Worm (Caenorhabditis elegans) whole organism, L3 larva: Measurements from ENCODE around the gene Y26E6A.2.

Experiments used
- R02D3.7 ChIP-seq: fragments of 150-350 bp; optimal IDR thresholded peaks from 2 replicates; lab custom pipeline; 2014; ENCODE audit warnings: missing biosample characterization, missing genetic modification characterization
- ZK546.5 ChIP-seq: sonication (generic microtip); optimal IDR thresholded peaks from 2 replicates; lab custom pipeline; 2017; ENCODE audit warnings: missing biosample characterization, missing genetic modification characterization
- ceh-16 ChIP-seq: sonication (generic microtip); optimal IDR thresholded peaks from 2 replicates; lab custom pipeline; 2017; ENCODE audit warnings: missing biosample characterization, missing genetic modification characterization
- ceh-28 ChIP-seq: fragments of 150-350 bp; optimal IDR thresholded peaks from 2 replicates; lab custom pipeline; 2014; ENCODE audit warnings: missing biosample characterization, missing genetic modification reagents, missing genetic modification characterization
- ceh-9 ChIP-seq: sonication (generic microtip); optimal IDR thresholded peaks from 2 replicates; lab custom pipeline; 2018; ENCODE audit warnings: missing biosample characterization, missing genetic modification characterization
- egl-5 ChIP-seq: fragments of 150-350 bp; optimal IDR thresholded peaks from 2 replicates; lab custom pipeline; 2017; ENCODE audit warnings: missing biosample characterization, missing genetic modification reagents, missing genetic modification characterization, inconsistent platforms
- elt-2 ChIP-seq: sonication (generic microtip); optimal IDR thresholded peaks from 2 replicates; lab custom pipeline; 2016; ENCODE audit warnings: missing genetic modification reagents, mild to moderate bottlenecking, missing genetic modification characterization, missing compliant biosample characterization
- elt-3 ChIP-seq, 3 experiments: fragments of 150-350 bp in 1 of 3; sonication (generic microtip) in 2 of 3; optimal IDR thresholded peaks; 2 replicates in 2 of 3; 4 replicates in 1 of 3; lab custom pipeline; 2014 to 2017; ENCODE audit warnings: missing biosample characterization in 3 of 3, missing genetic modification characterization in 3 of 3
- eor-1 ChIP-seq, 2 experiments: fragments of 150-350 bp; optimal IDR thresholded peaks; 2 replicates each; lab custom pipeline; 2014 to 2018; ENCODE audit warnings: missing biosample characterization in 2 of 2, missing genetic modification characterization in 2 of 2
- fkh-10 ChIP-seq: sonication (generic microtip); optimal IDR thresholded peaks from 2 replicates; lab custom pipeline; 2017; ENCODE audit warnings: missing biosample characterization, missing genetic modification reagents, missing genetic modification characterization
- fkh-2 ChIP-seq: fragments of 150-350 bp; optimal IDR thresholded peaks from 2 replicates; lab custom pipeline; 2014; ENCODE audit warnings: missing biosample characterization, missing genetic modification reagents, missing genetic modification characterization
- fos-1 ChIP-seq: fragments of 150-350 bp; optimal IDR thresholded peaks from 2 replicates; lab custom pipeline; 2014; ENCODE audit warnings: missing biosample characterization, missing genetic modification characterization
- hmg-11 ChIP-seq: sonication (generic microtip); optimal IDR thresholded peaks from 2 replicates; lab custom pipeline; 2016; ENCODE audit warnings: missing genetic modification characterization, missing compliant biosample characterization
- jun-1 ChIP-seq: fragments of 150-350 bp; optimal IDR thresholded peaks from 2 replicates; lab custom pipeline; 2014; ENCODE audit warnings: missing biosample characterization, missing genetic modification reagents, missing genetic modification characterization
- lin-15B ChIP-seq: fragments of 150-350 bp; optimal IDR thresholded peaks from 2 replicates; lab custom pipeline; 2014; ENCODE audit warnings: missing biosample characterization, missing genetic modification characterization
- lsy-12 ChIP-seq: sonication (generic microtip); optimal IDR thresholded peaks from 2 replicates; lab custom pipeline; 2016; ENCODE audit warnings: mild to moderate bottlenecking, missing genetic modification characterization, missing compliant biosample characterization
- nfya-1 ChIP-seq: sonication (generic microtip); optimal IDR thresholded peaks from 2 replicates; lab custom pipeline; 2017; ENCODE audit warnings: missing genetic modification characterization, mild to moderate bottlenecking, missing compliant biosample characterization, antibody characterized with exemption, moderate library complexity; ENCODE audit not compliant: insufficient read depth
- nhr-12 ChIP-seq: fragments of 150-350 bp; optimal IDR thresholded peaks from 2 replicates; lab custom pipeline; 2014; ENCODE audit warnings: missing biosample characterization, missing genetic modification characterization
- nhr-23 ChIP-seq: fragments of 150-350 bp; optimal IDR thresholded peaks from 2 replicates; lab custom pipeline; 2014; ENCODE audit warnings: missing biosample characterization, missing genetic modification reagents, missing genetic modification characterization
- nhr-237 ChIP-seq: fragments of 150-350 bp; optimal IDR thresholded peaks from 2 replicates; lab custom pipeline; 2014; ENCODE audit warnings: missing biosample characterization, missing genetic modification characterization
- nhr-25 ChIP-seq: sonication (generic microtip); optimal IDR thresholded peaks from 2 replicates; lab custom pipeline; 2017; ENCODE audit warnings: missing biosample characterization, missing genetic modification characterization
- nhr-28 ChIP-seq: fragments of 150-350 bp; optimal IDR thresholded peaks from 2 replicates; lab custom pipeline; 2014; ENCODE audit warnings: missing biosample characterization, missing genetic modification characterization
- nhr-43 ChIP-seq: sonication (generic microtip); optimal IDR thresholded peaks from 2 replicates; lab custom pipeline; 2016; ENCODE audit warnings: mild to moderate bottlenecking, missing genetic modification characterization, missing compliant biosample characterization; ENCODE audit not compliant: poor library complexity, severe bottlenecking
- nhr-67 ChIP-seq: fragments of 150-350 bp; optimal IDR thresholded peaks from 2 replicates; lab custom pipeline; 2014; ENCODE audit warnings: missing biosample characterization, missing genetic modification characterization
- nhr-76 ChIP-seq: fragments of 150-350 bp; sonication (generic microtip); optimal IDR thresholded peaks from 5 replicates; lab custom pipeline; 2014; ENCODE audit warnings: missing biosample characterization, missing genetic modification characterization
- nhr-77 ChIP-seq: fragments of 150-350 bp; optimal IDR thresholded peaks from 2 replicates; lab custom pipeline; 2014; ENCODE audit warnings: missing biosample characterization, missing genetic modification characterization
- pha-4 ChIP-seq: fragments of 150-350 bp; optimal IDR thresholded peaks from 2 replicates; lab custom pipeline; 2014; ENCODE audit warnings: missing biosample characterization, missing genetic modification reagents, missing genetic modification characterization
- pqm-1 ChIP-seq: fragments of 150-350 bp; optimal IDR thresholded peaks from 2 replicates; lab custom pipeline; 2017; ENCODE audit warnings: missing biosample characterization, missing genetic modification characterization, inconsistent platforms
- snpc-4 ChIP-seq: fragments of 150-350 bp; optimal IDR thresholded peaks from 2 replicates; lab custom pipeline; 2014; ENCODE audit warnings: missing biosample characterization, missing genetic modification characterization
- tbx-2 ChIP-seq: sonication (generic microtip); optimal IDR thresholded peaks from 2 replicates; lab custom pipeline; 2016; ENCODE audit warnings: mild to moderate bottlenecking, missing genetic modification characterization, missing compliant biosample characterization
- unc-39 ChIP-seq: sonication (generic microtip); optimal IDR thresholded peaks from 4 replicates; lab custom pipeline; 2017; ENCODE audit warnings: missing biosample characterization, missing genetic modification characterization
- ztf-11 ChIP-seq: fragments of 150-350 bp; optimal IDR thresholded peaks from 2 replicates; lab custom pipeline; 2014; ENCODE audit warnings: missing biosample characterization, missing genetic modification characterization

The Y26E6A.2 gene

ce11 chrX:13914289-13914688, at the start of gene Y26E6A.2:
Gene Y26E6A.2 (minus strand): TSS chrX:13914389.
- peak; percentile 35 for TF ChIP-seq hmg-11
- no peak for TF ChIP-seq ZK546.5 (tag; lab: Kevin White, UChicago)

ce11 chrX:13963203-13963602, 49.0 kb upstream of the Y26E6A.2 start, which contains the start of gene F48F7.3:
Gene F48F7.3 (plus strand): TSS chrX:13963503.
- TF ChIP-seq fkh-10 (no peak), pqm-1 (no peak), nhr-28 (no peak), ceh-16 (tag; lab: Kevin White, UChicago) (no peak), fkh-2 (tag; lab: Kevin White, UChicago) (no peak), nhr-77 (tag; lab: Kevin White, UChicago) (no peak), nhr-76 (tag; lab: Kevin White, UChicago) (no peak), ceh-9 (tag; lab: Kevin White, UChicago) (no peak), elt-3 (tag; optimal IDR thresholded peaks at IDR 0.05; lab: Kevin White, UChicago) (no peak), lsy-12 (no peak), ztf-11 (tag; lab: Kevin White, UChicago) (no peak), elt-2 (tag; lab: Kevin White, UChicago) (no peak), unc-39 (tag; lab: Kevin White, UChicago) (no peak), lin-15B (tag; lab: Kevin White, UChicago) (no peak), pha-4 (no peak)

ce11 chrX:13959849-13960248, 45.7 kb upstream of the Y26E6A.2 start, which contains the start of gene syx-2:
Gene syx-2 (plus strand): TSS chrX:13960149.
- no peak for TF ChIP-seq eor-1 (tag; optimal IDR thresholded peaks at IDR 0.05; lab: Kevin White, UChicago)
- TF ChIP-seq pha-4, result peak; percentile 57
- TF ChIP-seq, all 47 proteins: peak for 1

ce11 chrX:13959383-13959782, 45.2 kb upstream of the Y26E6A.2 start:
- peak; percentile 54 for TF ChIP-seq pqm-1
- no peak for TF ChIP-seq unc-39 (tag; lab: Kevin White, UChicago)
- TF ChIP-seq jun-1, result no peak
- TF ChIP-seq elt-2 (tag; lab: Kevin White, UChicago), result peak; percentile 44

ce11 chrX:13958451-13958850, 44.3 kb upstream of the Y26E6A.2 start:
- TF ChIP-seq pha-4, result peak; percentile 90
- TF ChIP-seq nhr-77 (tag; lab: Kevin White, UChicago), result no peak

- no peak for TF ChIP-seq tbx-2 (tag; lab: Kevin White, UChicago)
- no peak for TF ChIP-seq elt-3 (tag; optimal IDR thresholded peaks at IDR 0.05; lab: Kevin White, UChicago)
- TF ChIP-seq nhr-12 (tag; lab: Kevin White, UChicago), result no peak
- no peak for TF ChIP-seq nhr-67 (tag; lab: Kevin White, UChicago)
- no peak for TF ChIP-seq nhr-237 (tag; lab: Kevin White, UChicago)
- no peak for TF ChIP-seq snpc-4 (tag; lab: Kevin White, UChicago)
- TF ChIP-seq nhr-43, result no peak
- no peak for TF ChIP-seq nhr-23
- no peak for TF ChIP-seq fkh-2 (tag; lab: Kevin White, UChicago)
- no peak for TF ChIP-seq ceh-28 (tag; lab: Kevin White, UChicago)
- TF ChIP-seq nhr-77 (tag; lab: Kevin White, UChicago), result no peak
Observed at ce11 chrX:13952347-13952746, 38.2 kb upstream of the Y26E6A.2 start.

- peak; percentile 26 for TF ChIP-seq pqm-1
- TF ChIP-seq nfya-1 (tag; lab: Kevin White, UChicago), result peak; percentile 44
- peak; percentile 71 for TF ChIP-seq pha-4
- no peak for TF ChIP-seq unc-39 (tag; lab: Kevin White, UChicago)
- TF ChIP-seq fkh-10, result no peak
- no peak for TF ChIP-seq R02D3.7 (tag; lab: Kevin White, UChicago)
- TF ChIP-seq fkh-2 (tag; lab: Kevin White, UChicago), result no peak
- TF ChIP-seq snpc-4 (tag; lab: Kevin White, UChicago), result peak; percentile 5
- TF ChIP-seq nhr-43, result peak; percentile 64
- TF ChIP-seq ceh-28 (tag; lab: Kevin White, UChicago), result peak; percentile 67
- no peak for TF ChIP-seq nhr-77 (tag; lab: Kevin White, UChicago)
- peak; percentile 91 for TF ChIP-seq nhr-25 (tag; lab: Kevin White, UChicago)
- TF ChIP-seq lsy-12, result peak; percentile 34
- TF ChIP-seq fos-1 (tag; lab: Kevin White, UChicago), result no peak
- TF ChIP-seq nhr-23, result peak; percentile 81
- no peak for TF ChIP-seq egl-5 (tag; lab: Kevin White, UChicago)
- peak; percentile 22 for TF ChIP-seq tbx-2 (tag; lab: Kevin White, UChicago)
- peak; percentile 18 for TF ChIP-seq jun-1
- TF ChIP-seq elt-2 (tag; lab: Kevin White, UChicago), result peak; percentile 39
- TF ChIP-seq hmg-11, result peak; percentile 59
- TF ChIP-seq ztf-11 (tag; lab: Kevin White, UChicago), result no peak
Observed at ce11 chrX:13950620-13951152, 36.5 kb upstream of the Y26E6A.2 start.
